Worm (Caenorhabditis elegans) whole organism, young adult: ENCODE data around the gene gcy-14.

ENCODE experiments used
- F55B11.4 ChIP-seq: sonication (generic microtip); optimal IDR thresholded peaks from 2 replicates; lab custom pipeline; 2016; ENCODE audit warnings: missing compliant biosample characterization, missing genetic modification characterization, borderline replicate concordance; ENCODE audit not compliant: insufficient read depth
- cebp-2 ChIP-seq: fragments of 200-800 bp; sonication (Bioruptor generic); IDR thresholded peaks from 2 replicates; pipeline ENCODE4 v1.3.6; 2022; ENCODE audit warnings: missing genetic modification characterization, missing compliant biosample characterization
- die-1 ChIP-seq: sonication (generic microtip); optimal IDR thresholded peaks from 2 replicates; lab custom pipeline; 2016; ENCODE audit warnings: missing genotype, mild to moderate bottlenecking, missing genetic modification characterization, missing compliant biosample characterization
- hlh-12 ChIP-seq: sonication (generic microtip); optimal IDR thresholded peaks from 2 replicates; lab custom pipeline; 2016; ENCODE audit warnings: missing genetic modification characterization, missing compliant biosample characterization
- lsy-27 ChIP-seq: sonication (generic microtip); optimal IDR thresholded peaks from 2 replicates; lab custom pipeline; 2017; ENCODE audit warnings: missing genetic modification characterization, mild to moderate bottlenecking, missing compliant biosample characterization, antibody characterized with exemption, missing genotype, borderline replicate concordance; ENCODE audit not compliant: insufficient read depth
- pha-4 ChIP-seq: fragments of 150-350 bp; sonication (generic microtip); optimal IDR thresholded peaks from 2 replicates; lab custom pipeline; 2014; ENCODE audit warnings: missing biosample characterization, missing genetic modification reagents, missing genetic modification characterization
- tbp1 ChIP-seq: fragments of 200-800 bp; sonication (Bioruptor generic); optimal IDR thresholded peaks from 2 replicates; lab custom pipeline; 2018; ENCODE audit warnings: mild to moderate bottlenecking, missing genetic modification characterization, missing compliant biosample characterization
- unc-130 ChIP-seq: sonication (generic microtip); optimal IDR thresholded peaks from 2 replicates; lab custom pipeline; 2016; ENCODE audit warnings: missing genetic modification reagents, missing genetic modification characterization, missing compliant biosample characterization

- TF ChIP-seq unc-130 (GFP tag; lab: Kevin White, UChicago), result no peak
- TF ChIP-seq tbp1, result no peak
- TF ChIP-seq pha-4 (tag; lab: Kevin White, UChicago), result no peak
- no peak for TF ChIP-seq cebp-2 (GFP tag; lab: Robert Waterston, UW)
- no peak for TF ChIP-seq lsy-27 (tag; lab: Kevin White, UChicago)
- TF ChIP-seq F55B11.4 (tag; lab: Kevin White, UChicago), result no peak
- no peak for TF ChIP-seq die-1 (tag; lab: Kevin White, UChicago)
- no peak for TF ChIP-seq hlh-12 (tag; lab: Kevin White, UChicago)
Observed at ce11 chrV:14875371-14875770, 7.3 kb upstream of the gcy-14 start, which contains the start of gene ZC412.5.
